Worm (Caenorhabditis elegans): Measurements from ENCODE around the gene srw-79.
A peak's percentile ranks its signal among the peaks of the same experiment; 100 is the strongest.

Gene srw-79

DNA sequence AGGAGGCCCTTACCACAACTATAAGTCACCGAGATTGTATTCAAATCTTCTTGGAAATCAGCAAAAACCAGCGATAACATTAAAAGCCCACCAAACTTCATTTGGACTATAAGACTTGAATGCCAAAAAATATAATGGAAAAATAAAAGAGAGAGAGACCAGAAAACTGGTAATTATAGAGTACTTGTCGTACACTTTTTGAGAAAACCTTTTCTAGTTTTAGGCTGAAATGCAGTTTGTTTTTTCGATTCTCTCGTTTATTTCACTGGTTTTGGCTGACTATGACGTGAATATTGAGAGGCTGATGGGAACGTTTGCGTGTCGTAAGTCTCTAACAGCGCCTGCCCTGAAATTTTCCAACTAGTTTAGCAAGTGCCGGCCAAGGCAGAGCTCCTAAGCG is 16.0 kb upstream of the srw-79 start, which contains the start of the genes irld-64 and irld-63:
TSS of gene irld-64 (minus strand) at position 101 of the 400 bp plus-strand sequence.
TSS of gene irld-63 (plus strand) at position 230 of the 400 bp plus-strand sequence.
- TF ChIP-seq snpc-4 (tag; optimal IDR thresholded peaks at IDR 0.05): no peak
- no peak for TF ChIP-seq set-16 (GFP tag; IDR thresholded peaks at IDR 0.05)
- TF ChIP-seq F26F4.8 (GFP tag; conservative IDR thresholded peaks at IDR 0.05): no peak
- TF ChIP-seq ama-1 (optimal IDR thresholded peaks at IDR 0.05): no peak
- TF ChIP-seq nhr-111 (GFP tag; optimal IDR thresholded peaks at IDR 0.05): no peak
- no peak for TF ChIP-seq mxl-2 (GFP tag; conservative IDR thresholded peaks at IDR 0.05)
- TF ChIP-seq snpc-1.2 (GFP tag; IDR thresholded peaks at IDR 0.05): no peak
- no peak for TF ChIP-seq nhr-237 (tag; optimal IDR thresholded peaks at IDR 0.05)
- no peak for TF ChIP-seq F37D6.2 (tag; optimal IDR thresholded peaks at IDR 0.05)
- no peak for TF ChIP-seq ceh-62 (tag; optimal IDR thresholded peaks at IDR 0.05)
- no peak for TF ChIP-seq cey-2 (tag; optimal IDR thresholded peaks at IDR 0.05; ENCODE audit: borderline replicate concordance, insufficient read depth)
- TF ChIP-seq arid-1 (GFP tag; conservative IDR thresholded peaks at IDR 0.05): no peak
- TF ChIP-seq gei-8 (GFP tag; optimal IDR thresholded peaks at IDR 0.05): no peak
- no peak for TF ChIP-seq attf-4 (tag; optimal IDR thresholded peaks at IDR 0.05)
- TF ChIP-seq nhr-28 (tag; optimal IDR thresholded peaks at IDR 0.05): no peak

ce11 chrII:2931564-2931963 is 15.0 kb upstream of the srw-79 start:
- 0 out of 2 replicates have a peak, but pooled peaks have one; percentile 21 for TF ChIP-seq set-16 (GFP tag; IDR thresholded peaks at IDR 0.05)
- no peak for TF ChIP-seq F49E8.2 (tag; optimal IDR thresholded peaks at IDR 0.05; ENCODE audit: borderline replicate concordance)
- TF ChIP-seq pqm-1 (tag; optimal IDR thresholded peaks at IDR 0.05): no peak

DNA sequence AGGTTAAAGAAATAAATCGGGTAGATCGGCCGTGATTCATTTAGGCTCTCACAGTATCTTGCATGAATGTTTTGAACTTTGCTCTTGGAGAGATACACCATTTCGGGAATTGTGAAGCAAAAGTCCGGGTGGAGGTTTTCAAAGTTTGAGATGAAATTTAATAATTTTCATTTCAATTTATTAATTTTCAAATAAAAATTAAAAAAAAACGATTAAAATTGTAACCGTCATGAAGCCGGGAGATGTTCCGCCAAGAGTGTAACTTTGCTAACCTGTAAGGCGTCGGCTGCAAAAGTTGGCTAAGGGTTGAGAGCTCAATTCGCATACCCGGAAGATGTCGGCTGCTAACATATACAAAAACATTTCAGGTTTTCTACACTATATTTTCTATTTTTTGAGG is 12.2 kb upstream of the srw-79 start, which contains the start of gene irld-67:
TSS of gene irld-67 (minus strand) at position 101 of the 400 bp plus-strand sequence.
- TF ChIP-seq zag-1 (tag; optimal IDR thresholded peaks at IDR 0.05) (no peak), nhr-237 (tag; optimal IDR thresholded peaks at IDR 0.05) (no peak), daf-12 (tag; optimal IDR thresholded peaks at IDR 0.05) (no peak), ceh-44 (GFP tag; IDR thresholded peaks at IDR 0.05) (no peak), lin-29 (GFP tag; IDR thresholded peaks at IDR 0.05) (no peak), fos-1 (tag; optimal IDR thresholded peaks at IDR 0.05) (no peak), mxl-3 (GFP tag; optimal IDR thresholded peaks at IDR 0.05) (no peak), mep-1 (tag; optimal IDR thresholded peaks at IDR 0.05) (no peak)

ce11 chrII:2937852-2938251 is 8.7 kb upstream of the srw-79 start, which contains the start of gene irld-65:
irld-65 (minus strand) TSS chrII:2937952.
- no peak for TF ChIP-seq ceh-20 (GFP tag; IDR thresholded peaks at IDR 0.05)

DNA sequence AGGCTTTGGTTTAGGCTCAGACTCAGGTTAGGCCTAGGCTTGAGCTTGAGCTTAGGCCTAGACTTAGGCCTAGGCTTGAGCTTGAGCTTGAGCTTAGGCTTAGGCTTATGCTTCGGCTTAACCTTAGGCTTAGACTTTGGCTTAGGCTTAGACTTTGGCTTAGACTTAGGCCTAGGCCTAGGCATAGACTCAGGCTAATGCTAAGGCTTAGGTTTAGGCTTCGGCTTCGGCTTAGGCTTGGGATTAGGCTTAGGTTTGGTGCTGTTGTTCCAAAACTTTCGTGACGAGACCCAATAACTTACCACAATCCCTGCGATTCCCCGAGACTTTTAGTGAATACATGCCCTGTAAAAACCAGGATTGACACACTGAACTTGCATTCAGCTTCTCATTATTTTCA is 6.9 kb upstream of the srw-79 start:
- TF ChIP-seq aha-1 (tag) (peak; percentile 34), lin-15B (tag; optimal IDR thresholded peaks at IDR 0.05) (no peak), cey-2 (tag; optimal IDR thresholded peaks at IDR 0.05; ENCODE audit: borderline replicate concordance, insufficient read depth) (no peak), nhr-6 (tag; optimal IDR thresholded peaks at IDR 0.05) (no peak)

DNA sequence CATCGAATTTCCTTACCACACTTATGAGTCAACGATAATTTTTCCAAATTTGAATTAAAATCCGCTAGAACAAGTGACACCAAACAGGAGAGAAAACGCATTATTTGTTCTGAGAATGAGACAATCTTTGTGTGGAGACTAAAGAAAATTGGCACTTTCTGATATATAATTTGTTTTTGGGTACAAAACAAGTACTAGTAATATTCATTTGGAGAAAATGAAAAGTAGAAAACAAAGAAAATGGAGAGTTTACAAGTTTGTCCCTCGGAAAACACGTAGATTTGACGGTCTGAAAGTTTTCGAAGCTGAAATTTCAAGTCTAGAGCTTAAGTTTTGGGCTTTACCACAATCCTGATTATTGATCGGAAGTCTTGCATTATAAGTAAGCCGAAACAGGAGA is 5.8 kb upstream of the srw-79 start, which contains the start of gene irld-66:
TSS of gene irld-66 (minus strand) at position 101 of the 400 bp plus-strand sequence.
- TF ChIP-seq aha-1 (tag): no peak
- TF ChIP-seq php-3 (GFP tag; IDR thresholded peaks at IDR 0.05): no peak
- no peak for TF ChIP-seq spr-1 (tag; optimal IDR thresholded peaks at IDR 0.05)
- TF ChIP-seq attf-4 (tag; optimal IDR thresholded peaks at IDR 0.05): no peak
- no peak for TF ChIP-seq lin-29 (GFP tag; IDR thresholded peaks at IDR 0.05)
- no peak for TF ChIP-seq nhr-237 (tag; optimal IDR thresholded peaks at IDR 0.05)
- TF ChIP-seq fkh-10 (GFP tag; optimal IDR thresholded peaks at IDR 0.05): no peak
- TF ChIP-seq dve-1 (tag; optimal IDR thresholded peaks at IDR 0.05; ENCODE audit: insufficient read depth): no peak
- TF ChIP-seq zag-1 (tag; optimal IDR thresholded peaks at IDR 0.05): no peak
- TF ChIP-seq hmg-1.1 (GFP tag; IDR thresholded peaks at IDR 0.05): no peak
- TF ChIP-seq nhr-77 (tag; optimal IDR thresholded peaks at IDR 0.05): no peak
- TF ChIP-seq nhr-76 (tag; optimal IDR thresholded peaks at IDR 0.05): no peak
- TF ChIP-seq pha-4 (GFP tag; IDR thresholded peaks at IDR 0.05): no peak
- TF ChIP-seq pha-4 (tag; optimal IDR thresholded peaks at IDR 0.05): no peak
- TF ChIP-seq arid-1 (GFP tag; conservative IDR thresholded peaks at IDR 0.05): no peak
- no peak for TF ChIP-seq vab-7 (GFP tag; IDR thresholded peaks at IDR 0.05)
- TF ChIP-seq lim-7 (GFP tag; IDR thresholded peaks at IDR 0.05): no peak
- no peak for TF ChIP-seq F10B5.3 (tag; optimal IDR thresholded peaks at IDR 0.05)
- TF ChIP-seq lin-39 (tag; optimal IDR thresholded peaks at IDR 0.05): no peak
- no peak for TF ChIP-seq ceh-44 (GFP tag; IDR thresholded peaks at IDR 0.05)
- no peak for TF ChIP-seq dmd-9 (GFP tag; IDR thresholded peaks at IDR 0.05)

All from whole organism, L4 larva.